Worm (Caenorhabditis elegans): Measurements from ENCODE around the gene zmp-3.

- no peak for TF ChIP-seq ztf-4 (tag; optimal IDR thresholded peaks at IDR 0.05)
- no peak for TF ChIP-seq elt-1 (tag; optimal IDR thresholded peaks at IDR 0.05)
- TF ChIP-seq nhr-76 (tag; optimal IDR thresholded peaks at IDR 0.05): no peak
- no peak for TF ChIP-seq ama-1 (optimal IDR thresholded peaks at IDR 0.05)
- no peak for TF ChIP-seq nhr-77 (tag; optimal IDR thresholded peaks at IDR 0.05)
- TF ChIP-seq fkh-10 (GFP tag; optimal IDR thresholded peaks at IDR 0.05): no peak
- no peak for TF ChIP-seq nhr-11 (tag; optimal IDR thresholded peaks at IDR 0.05)
- TF ChIP-seq lin-39 (tag; optimal IDR thresholded peaks at IDR 0.05): no peak
- no peak for TF ChIP-seq egl-27 (tag; optimal IDR thresholded peaks at IDR 0.05)
Observed at ce11 chrV:2891927-2892326, 17.5 kb downstream of the zmp-3 start, which contains the start of gene F37B4.15.
